Fruit fly (Drosophila melanogaster): ENCODE data around the gene Msr-110.
A peak's percentile ranks its signal among the peaks of the same experiment; 100 is the strongest.

Gene Msr-110

dm6 chr3L:5554377-5554776 lies 22.8 kb downstream of the Msr-110 start (continued):
- TF ChIP-seq br (GFP tag; optimal IDR thresholded peaks at IDR 0.05) (peak; percentile 56), sv (GFP tag; optimal IDR thresholded peaks at IDR 0.05) (no peak), Mio (GFP tag; optimal IDR thresholded peaks at IDR 0.05) (no peak), HLH106 (tag; optimal IDR thresholded peaks at IDR 0.05) (peak; percentile 87)

dm6 chr3L:5553717-5554116 lies 23.4 kb downstream of the Msr-110 start:
- TF ChIP-seq Abd-B (GFP tag; optimal IDR thresholded peaks at IDR 0.05): no peak
- TF ChIP-seq CG9705 (GFP tag; optimal IDR thresholded peaks at IDR 0.05): no peak
- TF ChIP-seq fru (GFP tag; optimal IDR thresholded peaks at IDR 0.05): no peak
- TF ChIP-seq Dfd (GFP tag; optimal IDR thresholded peaks at IDR 0.05): no peak
- no peak for TF ChIP-seq GATAd (GFP tag; optimal IDR thresholded peaks at IDR 0.05)
- no peak for TF ChIP-seq pan (optimal IDR thresholded peaks at IDR 0.05)
- no peak for TF ChIP-seq sv (GFP tag; optimal IDR thresholded peaks at IDR 0.05)
- no peak for TF ChIP-seq tai (GFP tag; optimal IDR thresholded peaks at IDR 0.05)

- TF ChIP-seq HLH106 (tag; optimal IDR thresholded peaks at IDR 0.05) (no peak), Rel (GFP tag; optimal IDR thresholded peaks at IDR 0.05) (peak; percentile 18), Rel (tag; optimal IDR thresholded peaks at IDR 0.05) (peak; percentile 37), usp (GFP tag; optimal IDR thresholded peaks at IDR 0.05) (no peak), psq (GFP tag; optimal IDR thresholded peaks at IDR 0.05) (no peak), Dfd (GFP tag; optimal IDR thresholded peaks at IDR 0.05) (peak; percentile 8), jim (GFP tag; optimal IDR thresholded peaks at IDR 0.05) (peak; percentile 27), CrebA (GFP tag; optimal IDR thresholded peaks at IDR 0.05; ENCODE audit: borderline replicate concordance) (peak; percentile 10), Sp1 (GFP tag; optimal IDR thresholded peaks at IDR 0.05) (peak; percentile 56)
Measured at dm6 chr3L:5551087-5551486, 26.1 kb downstream of the Msr-110 start, which contains the start of gene frm. frm (minus strand) TSS chr3L:5551159.

- no peak for TF ChIP-seq HLH106 (tag; optimal IDR thresholded peaks at IDR 0.05)
- no peak for TF ChIP-seq N (GFP tag; optimal IDR thresholded peaks at IDR 0.05)
- no peak for TF ChIP-seq Sp1 (GFP tag; optimal IDR thresholded peaks at IDR 0.05)
- TF ChIP-seq sage (GFP tag; optimal IDR thresholded peaks at IDR 0.05): no peak
- TF ChIP-seq brk (GFP tag; optimal IDR thresholded peaks at IDR 0.05): no peak
- TF ChIP-seq OdsH (GFP tag; optimal IDR thresholded peaks at IDR 0.05): no peak
- TF ChIP-seq jim (GFP tag; optimal IDR thresholded peaks at IDR 0.05): no peak
- TF ChIP-seq ey (GFP tag; optimal IDR thresholded peaks at IDR 0.05): no peak
- no peak for TF ChIP-seq dmrt93B (GFP tag; optimal IDR thresholded peaks at IDR 0.05)
- TF ChIP-seq Vsx2 (GFP tag; optimal IDR thresholded peaks at IDR 0.05; ENCODE audit: partially characterized antibody): no peak
- no peak for TF ChIP-seq fru (GFP tag; optimal IDR thresholded peaks at IDR 0.05)
- no peak for TF ChIP-seq CG9705 (GFP tag; optimal IDR thresholded peaks at IDR 0.05)
- no peak for TF ChIP-seq Dfd (GFP tag; optimal IDR thresholded peaks at IDR 0.05)
- no peak for TF ChIP-seq pan (optimal IDR thresholded peaks at IDR 0.05)
- TF ChIP-seq CG32264 (GFP tag; optimal IDR thresholded peaks at IDR 0.05): no peak
- TF ChIP-seq usp (GFP tag; optimal IDR thresholded peaks at IDR 0.05): no peak
- no peak for TF ChIP-seq Hr83 (GFP tag; optimal IDR thresholded peaks at IDR 0.05; ENCODE audit: poor library complexity, severe bottlenecking)
- no peak for TF ChIP-seq lola (GFP tag; optimal IDR thresholded peaks at IDR 0.05)
- no peak for TF ChIP-seq Jra (GFP tag; optimal IDR thresholded peaks at IDR 0.05)
Measured at dm6 chr3L:5548524-5549084, 28.5 kb downstream of the Msr-110 start.

- TF ChIP-seq Hr83 (GFP tag; optimal IDR thresholded peaks at IDR 0.05; ENCODE audit: poor library complexity, severe bottlenecking) (no peak), dl (GFP tag; optimal IDR thresholded peaks at IDR 0.05; ENCODE audit: insufficient read depth in 1 of 2, partially characterized antibody in 2 of 2) (no peak), Hnf4 (GFP tag; optimal IDR thresholded peaks at IDR 0.05) (no peak), Dfd (GFP tag; optimal IDR thresholded peaks at IDR 0.05) (peak; percentile 99), Myc (optimal IDR thresholded peaks at IDR 0.05) (no peak)
Measured at dm6 chr3L:5542772-5543371, 34.3 kb downstream of the Msr-110 start.
